Fruit fly (Drosophila melanogaster) whole organism, pupa: ENCODE results near the gene CG11714.
A peak's percentile ranks its signal among the peaks of the same experiment; 100 is the strongest.

Source experiments
- CG10348 ChIP-seq: fragments of 200-800 bp; sonication (Bioruptor generic); IDR thresholded peaks from 2 replicates; pipeline ENCODE4 v1.3.6; 2022; ENCODE audit warnings: missing biosample characterization, missing genetic modification characterization
- CG12605 ChIP-seq: fragments of 200-800 bp; sonication (Bioruptor generic); IDR thresholded peaks from 2 replicates; pipeline ENCODE4 v1.3.6; 2022; ENCODE audit warnings: missing biosample characterization, missing genetic modification characterization
- CG13204 ChIP-seq: fragments of 200-800 bp; sonication (Bioruptor generic); optimal IDR thresholded peaks from 2 replicates; lab custom pipeline; 2018; ENCODE audit warnings: missing biosample characterization, mild to moderate bottlenecking, missing genetic modification characterization, moderate library complexity
- CG14655 ChIP-seq: fragments of 200-800 bp; sonication (Bioruptor generic); optimal IDR thresholded peaks from 3 replicates; lab custom pipeline; 2017; ENCODE audit warnings: mild to moderate bottlenecking, missing biosample characterization, missing genetic modification reagents, missing genetic modification characterization
- CG15710 ChIP-seq: fragments of 200-800 bp; sonication (Bioruptor generic); optimal IDR thresholded peaks from 2 replicates; lab custom pipeline; 2018; ENCODE audit warnings: missing biosample characterization, mild to moderate bottlenecking, missing genetic modification characterization, moderate library complexity
- CG17806 ChIP-seq: fragments of 200-800 bp; sonication (Bioruptor generic); optimal IDR thresholded peaks from 2 replicates; lab custom pipeline; 2018; ENCODE audit warnings: missing biosample characterization, mild to moderate bottlenecking, missing genetic modification characterization, moderate library complexity
- CG32121 ChIP-seq: fragments of 200-800 bp; sonication (Bioruptor generic); IDR thresholded peaks from 2 replicates; pipeline ENCODE4 v1.3.6; 2022; ENCODE audit warnings: missing biosample characterization, missing genetic modification characterization
- CG34367 ChIP-seq: fragments of 200-800 bp; sonication (Bioruptor generic); optimal IDR thresholded peaks from 2 replicates; lab custom pipeline; 2018; ENCODE audit warnings: missing biosample characterization, mild to moderate bottlenecking, missing genetic modification characterization
- CG4496 ChIP-seq: fragments of 200-800 bp; sonication (Bioruptor generic); IDR thresholded peaks from 3 replicates; pipeline ENCODE4 v1.3.6; 2022; ENCODE audit warnings: missing biosample characterization, missing genetic modification characterization
- CG8159 ChIP-seq: fragments of 200-800 bp; sonication (Bioruptor generic); optimal IDR thresholded peaks from 3 replicates; lab custom pipeline; 2018; ENCODE audit warnings: missing biosample characterization, mild to moderate bottlenecking, missing genetic modification characterization, moderate library complexity
- CG8301 ChIP-seq: fragments of 200-800 bp; sonication (Bioruptor generic); optimal IDR thresholded peaks from 2 replicates; lab custom pipeline; 2018; ENCODE audit warnings: missing biosample characterization, mild to moderate bottlenecking, missing genetic modification characterization
- CG9948 ChIP-seq: fragments of 200-800 bp; sonication (Bioruptor generic); optimal IDR thresholded peaks from 2 replicates; lab custom pipeline; 2018; ENCODE audit warnings: missing biosample characterization, mild to moderate bottlenecking, missing genetic modification characterization, moderate library complexity
- D1 ChIP-seq: fragments of 200-800 bp; sonication (Bioruptor generic); optimal IDR thresholded peaks from 2 replicates; lab custom pipeline; 2018; ENCODE audit warnings: missing biosample characterization, mild to moderate bottlenecking, missing genetic modification characterization, moderate library complexity
- EcR ChIP-seq: fragments of 200-800 bp; sonication (Bioruptor generic); optimal IDR thresholded peaks from 3 replicates; lab custom pipeline; 2019; ENCODE audit warnings: missing biosample characterization, missing genetic modification characterization, mild to moderate bottlenecking, moderate library complexity, missing genetic modification reagents
- Ets98B ChIP-seq: fragments of 200-800 bp; sonication (Bioruptor generic); IDR thresholded peaks from 2 replicates; pipeline ENCODE4 v1.3.6; 2022; ENCODE audit warnings: missing biosample characterization, missing genetic modification characterization
- Pif1A ChIP-seq: fragments of 200-800 bp; sonication (Bioruptor generic); optimal IDR thresholded peaks from 3 replicates; lab custom pipeline; 2016; ENCODE audit warnings: missing biosample characterization, missing genetic modification characterization
- Pif1B ChIP-seq: fragments of 200-800 bp; sonication (Bioruptor generic); optimal IDR thresholded peaks from 3 replicates; lab custom pipeline; 2016; ENCODE audit warnings: missing biosample characterization, missing genetic modification characterization
- Snoo ChIP-seq: fragments of 200-800 bp; sonication (Bioruptor generic); optimal IDR thresholded peaks from 3 replicates; lab custom pipeline; 2017; ENCODE audit warnings: missing biosample characterization, mild to moderate bottlenecking, missing genetic modification characterization, inconsistent platforms
- fd96Ca ChIP-seq: fragments of 200-800 bp; sonication (Bioruptor generic); IDR thresholded peaks from 3 replicates; pipeline ENCODE4 v1.3.6; 2022; ENCODE audit warnings: missing biosample characterization, missing genetic modification characterization
- gl ChIP-seq: fragments of 200-800 bp; sonication (Bioruptor generic); optimal IDR thresholded peaks from 2 replicates; lab custom pipeline; 2018; ENCODE audit warnings: missing biosample characterization, mild to moderate bottlenecking, missing genetic modification characterization
- rn ChIP-seq: fragments of 200-800 bp; sonication (Bioruptor generic); IDR thresholded peaks from 2 replicates; pipeline ENCODE4 v1.3.6; 2022; ENCODE audit warnings: missing biosample characterization, missing genetic modification characterization

The CG11714 gene

DNA sequence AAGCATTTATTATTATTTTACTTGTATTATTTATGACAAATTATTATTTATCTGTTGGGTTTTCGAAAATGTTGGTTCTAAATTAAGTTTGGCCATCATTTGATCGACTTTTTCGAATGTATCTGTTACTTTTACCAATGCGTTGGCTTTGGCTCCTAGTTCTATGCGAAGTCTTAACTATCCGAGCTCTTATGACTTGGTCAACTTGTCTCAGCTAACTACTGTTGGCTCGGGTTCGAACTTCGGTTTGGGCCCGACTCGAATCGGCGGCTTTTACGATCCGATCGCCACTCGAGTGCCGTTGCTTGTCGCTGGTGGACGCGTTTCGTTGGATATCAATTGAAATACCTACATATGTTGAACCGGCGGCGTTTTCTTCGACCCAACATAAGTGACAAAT, 9.1 kb downstream of the CG11714 start, which contains the start of gene CG7512:
CG7512 (plus strand) TSS at position 301 of the 400 bp plus-strand sequence.
- TF ChIP-seq CG4496 (GFP tag; lab: Robert Waterston, UW), result no peak
- no peak for TF ChIP-seq CG15710 (tag; lab: Kevin White, UChicago)
- TF ChIP-seq CG9948, result no peak
- no peak for TF ChIP-seq EcR (GFP tag; lab: Kevin White, UChicago)
- TF ChIP-seq CG32121 (GFP tag; lab: Robert Waterston, UW), result no peak
- no peak for TF ChIP-seq CG8301
- no peak for TF ChIP-seq CG8159
- no peak for TF ChIP-seq fd96Ca (GFP tag; lab: Robert Waterston, UW)
- TF ChIP-seq Snoo (tag; lab: Kevin White, UChicago), result no peak
- TF ChIP-seq Pif1B, result no peak
- no peak for TF ChIP-seq CG13204 (GFP tag; lab: Kevin White, UChicago)
- no peak for TF ChIP-seq Ets98B (GFP tag; lab: Robert Waterston, UW)
- no peak for TF ChIP-seq CG34367
- no peak for TF ChIP-seq CG14655 (GFP tag; lab: Kevin White, UChicago)
- no peak for TF ChIP-seq gl (tag; lab: Kevin White, UChicago)

dm6 chr3L:11511921-11512320, 10.6 kb downstream of the CG11714 start, which contains the start of gene Sgs3:
Sgs3 (plus strand) TSS chr3L:11512221.
- TF ChIP-seq rn (GFP tag; lab: Robert Waterston, UW), result no peak
- no peak for TF ChIP-seq CG13204 (GFP tag; lab: Kevin White, UChicago)
- TF ChIP-seq CG17806, result no peak
- no peak for TF ChIP-seq gl (tag; lab: Kevin White, UChicago)
- TF ChIP-seq Ets98B (GFP tag; lab: Robert Waterston, UW), result no peak
- no peak for TF ChIP-seq fd96Ca (GFP tag; lab: Robert Waterston, UW)
- no peak for TF ChIP-seq CG32121 (GFP tag; lab: Robert Waterston, UW)
- no peak for TF ChIP-seq CG15710 (tag; lab: Kevin White, UChicago)
- no peak for TF ChIP-seq CG4496 (GFP tag; lab: Robert Waterston, UW)
- no peak for TF ChIP-seq CG9948
- no peak for TF ChIP-seq Pif1B

DNA sequence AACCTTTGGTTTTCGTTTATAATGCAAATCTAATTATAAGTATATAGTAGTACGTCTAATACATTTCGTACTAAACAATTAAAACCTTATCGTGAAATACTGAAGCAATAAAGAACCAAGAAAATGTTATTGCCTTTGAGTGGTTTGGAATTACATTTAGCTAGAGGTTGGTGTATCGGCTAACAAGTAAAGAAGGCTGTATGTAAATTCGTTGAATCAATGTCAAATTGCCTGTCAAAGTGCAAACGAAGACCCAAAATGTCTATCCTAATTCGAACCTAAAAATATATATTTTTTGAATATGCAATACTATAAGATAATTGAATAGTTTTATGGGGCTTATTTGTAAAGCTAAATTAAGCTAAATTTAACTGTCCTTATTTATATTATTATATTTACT, 11.3 kb downstream of the CG11714 start:
- no peak for TF ChIP-seq CG14655 (GFP tag; lab: Kevin White, UChicago)
- TF ChIP-seq D1, result peak; percentile 62

DNA sequence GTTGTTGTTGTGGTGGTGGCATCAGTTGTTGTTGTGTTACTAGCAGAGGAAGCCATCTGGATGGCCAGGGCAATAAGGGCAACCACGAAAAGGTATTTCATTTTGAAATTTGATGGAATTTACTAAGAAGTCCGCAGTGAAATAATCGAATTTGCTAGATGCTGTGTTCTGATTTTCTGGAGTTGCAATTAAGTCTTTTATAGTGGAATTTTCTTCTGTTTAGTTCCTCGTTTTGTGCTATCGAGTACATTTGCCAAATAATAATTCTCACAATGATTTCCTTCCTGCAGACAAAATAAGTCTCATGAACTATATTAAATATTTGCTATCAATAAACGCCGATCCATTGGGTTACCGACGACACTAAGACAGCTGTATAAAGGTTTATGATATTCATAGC, 12.0 kb downstream of the CG11714 start, which contains the start of gene CG33272:
CG33272 (minus strand) TSS at position 101 of the 400 bp plus-strand sequence.
- TF ChIP-seq CG9948, result no peak
- no peak for TF ChIP-seq CG32121 (GFP tag; lab: Robert Waterston, UW)
- TF ChIP-seq CG13204 (GFP tag; lab: Kevin White, UChicago), result no peak
- TF ChIP-seq CG15710 (tag; lab: Kevin White, UChicago), result no peak
- TF ChIP-seq gl (tag; lab: Kevin White, UChicago), result no peak
- TF ChIP-seq fd96Ca (GFP tag; lab: Robert Waterston, UW), result no peak
- TF ChIP-seq rn (GFP tag; lab: Robert Waterston, UW), result no peak
- no peak for TF ChIP-seq Snoo (tag; lab: Kevin White, UChicago)
- TF ChIP-seq CG8159, result no peak
- TF ChIP-seq CG10348 (GFP tag; lab: Robert Waterston, UW), result no peak
- TF ChIP-seq CG34367, result no peak
- no peak for TF ChIP-seq Pif1A (GFP tag; lab: Kevin White, UChicago)
- no peak for TF ChIP-seq EcR (GFP tag; lab: Kevin White, UChicago)
- no peak for TF ChIP-seq Ets98B (GFP tag; lab: Robert Waterston, UW)
- no peak for TF ChIP-seq CG8301
- TF ChIP-seq Pif1B, result no peak

DNA sequence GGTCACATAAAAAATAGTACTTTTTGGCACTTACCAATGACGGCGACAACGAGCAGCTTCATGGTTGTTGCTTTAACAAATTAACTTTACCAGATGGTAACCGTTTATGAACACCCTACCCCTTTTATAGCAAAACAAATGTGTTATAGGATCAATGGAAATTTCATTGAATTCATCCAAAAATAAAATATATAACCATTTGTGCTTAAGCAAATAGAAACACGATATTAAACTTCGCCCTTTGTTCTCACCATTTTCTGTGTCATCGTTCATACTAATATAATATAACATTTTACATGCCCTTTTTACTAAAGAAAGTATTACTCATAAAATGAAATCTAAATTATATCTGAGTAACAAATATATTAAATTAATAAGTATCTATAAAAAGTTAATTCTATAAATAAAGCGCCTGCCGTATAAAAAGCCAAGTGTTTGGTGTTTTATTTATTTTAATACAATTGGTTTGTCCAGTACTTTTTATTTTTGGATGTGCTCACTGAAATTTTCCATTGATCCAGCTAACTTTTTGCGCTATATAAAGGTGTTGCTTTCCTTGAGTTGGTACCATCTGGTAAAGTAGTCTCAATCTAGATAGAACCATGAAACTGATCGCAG, 13.1 kb downstream of the CG11714 start, which contains the start of the genes Sgs8 and Sgs7:
Sgs8 (minus strand) TSS at position 101 of the 618 bp plus-strand sequence.
Sgs7 (plus strand) TSS at position 568 of the 618 bp plus-strand sequence.
- TF ChIP-seq EcR (GFP tag; lab: Kevin White, UChicago) (no peak), Pif1A (GFP tag; lab: Kevin White, UChicago) (no peak), CG4496 (GFP tag; lab: Robert Waterston, UW) (no peak), Pif1B (no peak), CG8301 (no peak), gl (tag; lab: Kevin White, UChicago) (no peak), CG34367 (no peak)

dm6 chr3L:11508337-11508736, 14.2 kb downstream of the CG11714 start, which contains the start of gene CG33500:
CG33500 (plus strand) TSS chr3L:11508637.
- no peak for TF ChIP-seq CG34367
- TF ChIP-seq gl (tag; lab: Kevin White, UChicago), result no peak
- TF ChIP-seq Pif1A (GFP tag; lab: Kevin White, UChicago), result no peak
- no peak for TF ChIP-seq CG12605 (GFP tag; lab: Robert Waterston, UW)
- no peak for TF ChIP-seq fd96Ca (GFP tag; lab: Robert Waterston, UW)
- no peak for TF ChIP-seq CG13204 (GFP tag; lab: Kevin White, UChicago)
- TF ChIP-seq CG10348 (GFP tag; lab: Robert Waterston, UW), result no peak
- TF ChIP-seq CG17806, result no peak
